Worm (Caenorhabditis elegans) whole organism, L3 larva: Measurements from ENCODE around the gene B0563.7.
A peak's percentile ranks its signal among the peaks of the same experiment; 100 is the strongest.

Source experiments
- R02D3.7 ChIP-seq: fragments of 150-350 bp; optimal IDR thresholded peaks from 2 replicates; lab custom pipeline; 2014; ENCODE audit warnings: missing biosample characterization, missing genetic modification characterization
- ZK546.5 ChIP-seq: sonication (generic microtip); optimal IDR thresholded peaks from 2 replicates; lab custom pipeline; 2017; ENCODE audit warnings: missing biosample characterization, missing genetic modification characterization
- aly-2 ChIP-seq: fragments of 150-350 bp; optimal IDR thresholded peaks from 2 replicates; lab custom pipeline; 2014; ENCODE audit warnings: missing biosample characterization, missing genetic modification characterization
- ama-1 ChIP-seq: fragments of 150-350 bp; optimal IDR thresholded peaks from 2 replicates; lab custom pipeline; 2018
- ceh-16 ChIP-seq: sonication (generic microtip); optimal IDR thresholded peaks from 2 replicates; lab custom pipeline; 2017; ENCODE audit warnings: missing biosample characterization, missing genetic modification characterization
- ceh-28 ChIP-seq: fragments of 150-350 bp; optimal IDR thresholded peaks from 2 replicates; lab custom pipeline; 2014; ENCODE audit warnings: missing biosample characterization, missing genetic modification reagents, missing genetic modification characterization
- ceh-82 ChIP-seq: fragments of 150-350 bp; optimal IDR thresholded peaks from 2 replicates; lab custom pipeline; 2014; ENCODE audit warnings: missing biosample characterization, missing genetic modification characterization
- ceh-9 ChIP-seq: sonication (generic microtip); optimal IDR thresholded peaks from 2 replicates; lab custom pipeline; 2018; ENCODE audit warnings: missing biosample characterization, missing genetic modification characterization
- daf-12 ChIP-seq: fragments of 150-350 bp; optimal IDR thresholded peaks from 2 replicates; lab custom pipeline; 2014; ENCODE audit warnings: missing biosample characterization, missing genetic modification reagents, missing genetic modification characterization
- egl-27 ChIP-seq: sonication (generic microtip); optimal IDR thresholded peaks from 4 replicates; lab custom pipeline; 2017; ENCODE audit warnings: missing biosample characterization, missing genetic modification reagents, missing genetic modification characterization
- egl-5 ChIP-seq: fragments of 150-350 bp; optimal IDR thresholded peaks from 2 replicates; lab custom pipeline; 2017; ENCODE audit warnings: missing biosample characterization, missing genetic modification reagents, missing genetic modification characterization, inconsistent platforms
- elt-1 ChIP-seq: fragments of 150-350 bp; optimal IDR thresholded peaks from 2 replicates; lab custom pipeline; 2014; ENCODE audit warnings: missing biosample characterization, missing genetic modification characterization
- elt-2 ChIP-seq: sonication (generic microtip); optimal IDR thresholded peaks from 2 replicates; lab custom pipeline; 2016; ENCODE audit warnings: missing genetic modification reagents, mild to moderate bottlenecking, missing genetic modification characterization, missing compliant biosample characterization
- fkh-10 ChIP-seq: sonication (generic microtip); optimal IDR thresholded peaks from 2 replicates; lab custom pipeline; 2017; ENCODE audit warnings: missing biosample characterization, missing genetic modification reagents, missing genetic modification characterization
- fkh-2 ChIP-seq: fragments of 150-350 bp; optimal IDR thresholded peaks from 2 replicates; lab custom pipeline; 2014; ENCODE audit warnings: missing biosample characterization, missing genetic modification reagents, missing genetic modification characterization
- lin-15B ChIP-seq: fragments of 150-350 bp; optimal IDR thresholded peaks from 2 replicates; lab custom pipeline; 2014; ENCODE audit warnings: missing biosample characterization, missing genetic modification characterization
- lin-39 ChIP-seq: fragments of 150-350 bp; optimal IDR thresholded peaks from 2 replicates; lab custom pipeline; 2018; ENCODE audit warnings: missing biosample characterization, missing genetic modification reagents, missing genetic modification characterization
- lsy-12 ChIP-seq: sonication (generic microtip); optimal IDR thresholded peaks from 2 replicates; lab custom pipeline; 2016; ENCODE audit warnings: mild to moderate bottlenecking, missing genetic modification characterization, missing compliant biosample characterization
- nfya-1 ChIP-seq: sonication (generic microtip); optimal IDR thresholded peaks from 2 replicates; lab custom pipeline; 2017; ENCODE audit warnings: missing genetic modification characterization, mild to moderate bottlenecking, missing compliant biosample characterization, antibody characterized with exemption, moderate library complexity; ENCODE audit not compliant: insufficient read depth
- nhr-237 ChIP-seq: fragments of 150-350 bp; optimal IDR thresholded peaks from 2 replicates; lab custom pipeline; 2014; ENCODE audit warnings: missing biosample characterization, missing genetic modification characterization
- nhr-28 ChIP-seq: fragments of 150-350 bp; optimal IDR thresholded peaks from 2 replicates; lab custom pipeline; 2014; ENCODE audit warnings: missing biosample characterization, missing genetic modification characterization
- nhr-67 ChIP-seq: fragments of 150-350 bp; optimal IDR thresholded peaks from 2 replicates; lab custom pipeline; 2014; ENCODE audit warnings: missing biosample characterization, missing genetic modification characterization
- nhr-77 ChIP-seq: fragments of 150-350 bp; optimal IDR thresholded peaks from 2 replicates; lab custom pipeline; 2014; ENCODE audit warnings: missing biosample characterization, missing genetic modification characterization
- pha-4 ChIP-seq: fragments of 150-350 bp; optimal IDR thresholded peaks from 2 replicates; lab custom pipeline; 2014; ENCODE audit warnings: missing biosample characterization, missing genetic modification reagents, missing genetic modification characterization
- pqm-1 ChIP-seq: fragments of 150-350 bp; optimal IDR thresholded peaks from 2 replicates; lab custom pipeline; 2017; ENCODE audit warnings: missing biosample characterization, missing genetic modification characterization, inconsistent platforms
- skn-1 ChIP-seq: fragments of 150-350 bp; optimal IDR thresholded peaks from 2 replicates; lab custom pipeline; 2014; ENCODE audit warnings: missing biosample characterization, missing genetic modification characterization
- zag-1 ChIP-seq: fragments of 150-350 bp; optimal IDR thresholded peaks from 2 replicates; lab custom pipeline; 2014; ENCODE audit warnings: missing biosample characterization, missing genetic modification characterization
- ztf-11 ChIP-seq: fragments of 150-350 bp; optimal IDR thresholded peaks from 2 replicates; lab custom pipeline; 2014; ENCODE audit warnings: missing biosample characterization, missing genetic modification characterization
- ztf-4 ChIP-seq: fragments of 150-350 bp; optimal IDR thresholded peaks from 2 replicates; lab custom pipeline; 2014; ENCODE audit warnings: missing biosample characterization, missing genetic modification characterization

The B0563.7 gene

ce11 chrX:9170058-9170457 is 15.9 kb upstream of the B0563.7 start:
- TF ChIP-seq ZK546.5 (tag; lab: Kevin White, UChicago) (no peak), ztf-4 (no peak), nhr-77 (tag; lab: Kevin White, UChicago) (no peak), ztf-11 (tag; lab: Kevin White, UChicago) (no peak), skn-1 (no peak), daf-12 (tag; lab: Kevin White, UChicago) (no peak), lsy-12 (tag; lab: Kevin White, UChicago) (no peak), nhr-67 (tag; lab: Kevin White, UChicago) (no peak), aly-2 (tag; lab: Kevin White, UChicago) (no peak), elt-1 (tag; lab: Kevin White, UChicago) (no peak), fkh-10 (GFP tag; lab: Kevin White, UChicago) (no peak)

DNA sequence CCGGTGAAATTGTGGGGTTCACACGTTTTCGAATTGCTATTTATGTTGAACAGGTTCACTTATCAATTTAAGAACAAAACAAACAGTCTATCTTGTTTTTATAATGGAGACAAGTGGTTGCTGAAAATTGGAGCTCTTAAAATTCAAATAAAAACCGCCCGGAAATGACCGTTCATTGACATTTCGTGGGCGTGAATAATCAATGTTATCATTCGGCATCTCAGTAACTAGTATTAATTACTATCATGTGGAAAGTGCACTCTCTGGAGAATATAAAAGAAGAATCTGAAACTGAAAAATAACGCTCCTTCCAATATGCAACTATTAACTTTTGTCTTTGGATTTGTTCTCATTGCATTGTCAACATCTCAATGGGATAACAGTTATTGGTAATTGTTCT is 14.1 kb upstream of the B0563.7 start, which contains the start of gene B0563.9:
Gene B0563.9, plus strand, starts transcription at position 301 of the 400 bp plus-strand sequence.
- no peak for TF ChIP-seq pqm-1 (tag; lab: Kevin White, UChicago)
- TF ChIP-seq elt-1 (tag; lab: Kevin White, UChicago) = no peak
- TF ChIP-seq ztf-11 (tag; lab: Kevin White, UChicago) = no peak
- TF ChIP-seq nfya-1 = no peak

- no peak for TF ChIP-seq elt-1 (tag; lab: Kevin White, UChicago)
- no peak for TF ChIP-seq daf-12 (tag; lab: Kevin White, UChicago)
- TF ChIP-seq egl-27 (tag; lab: Kevin White, UChicago) = no peak
- TF ChIP-seq ceh-82 (tag; lab: Kevin White, UChicago) = no peak
Observed at ce11 chrX:9166921-9167320, 12.8 kb upstream of the B0563.7 start, which contains the start of gene B0563.10. Gene B0563.10, minus strand, starts transcription at chrX:9167245.

ce11 chrX:9162864-9163263 is 8.7 kb upstream of the B0563.7 start, which contains the start of gene tsp-11:
Gene tsp-11, plus strand, starts transcription at chrX:9163164.
- TF ChIP-seq ceh-28 (tag; lab: Kevin White, UChicago) (no peak), nhr-28 (no peak), fkh-2 (tag; lab: Kevin White, UChicago) (no peak), lin-39 (tag; lab: Kevin White, UChicago) (no peak), zag-1 (tag; lab: Kevin White, UChicago) (no peak), lin-15B (tag; lab: Kevin White, UChicago) (no peak), lsy-12 (tag; lab: Kevin White, UChicago) (no peak), pqm-1 (tag; lab: Kevin White, UChicago) (no peak), nhr-77 (tag; lab: Kevin White, UChicago) (no peak), skn-1 (no peak)

ce11 chrX:9161253-9161904 is 7.3 kb upstream of the B0563.7 start:
- TF ChIP-seq ztf-11 (tag; lab: Kevin White, UChicago) = no peak
- TF ChIP-seq ceh-16 (tag; lab: Kevin White, UChicago) = no peak
- TF ChIP-seq lin-39 (tag; lab: Kevin White, UChicago) = peak; percentile 33
- no peak for TF ChIP-seq nhr-237 (tag; lab: Kevin White, UChicago)
- peak; percentile 50 for TF ChIP-seq egl-5 (tag; lab: Kevin White, UChicago)
- TF ChIP-seq, all 47 proteins: peak for 2

ce11 chrX:9155751-9156150 is 1.6 kb upstream of the B0563.7 start:
- TF ChIP-seq ceh-9 (tag; lab: Kevin White, UChicago) (no peak), pha-4 (no peak), ama-1 (lab: Kevin White, UChicago) (no peak), lin-15B (tag; lab: Kevin White, UChicago) (no peak), R02D3.7 (tag; lab: Kevin White, UChicago) (no peak), elt-2 (tag; lab: Kevin White, UChicago) (peak; percentile 42), elt-1 (tag; lab: Kevin White, UChicago) (no peak), pqm-1 (tag; lab: Kevin White, UChicago) (peak; percentile 17)
- TF ChIP-seq, all 47 proteins: peak for 2
